Worm (Caenorhabditis elegans) whole organism, L2 larva: ENCODE data around the gene C14B9.8.

ENCODE experiments used
- C34F6.9 ChIP-seq: fragments of 150-350 bp; optimal IDR thresholded peaks from 2 replicates; lab custom pipeline; 2014; ENCODE audit warnings: missing biosample characterization, missing genetic modification characterization
- F13H6.1 ChIP-seq: sonication (generic microtip); optimal IDR thresholded peaks from 2 replicates; lab custom pipeline; 2016; ENCODE audit warnings: missing genetic modification characterization, missing compliant biosample characterization
- Y55F3AM.14 ChIP-seq: fragments of 200-800 bp; sonication (Bioruptor generic); optimal IDR thresholded peaks from 2 replicates; lab custom pipeline; 2018; ENCODE audit warnings: mild to moderate bottlenecking, missing genetic modification characterization, missing compliant biosample characterization
- ZK546.5 ChIP-seq: sonication (generic microtip); optimal IDR thresholded peaks from 2 replicates; lab custom pipeline; 2017; ENCODE audit warnings: missing biosample characterization, missing genetic modification characterization
- alr-1 ChIP-seq: fragments of 150-350 bp; optimal IDR thresholded peaks from 2 replicates; lab custom pipeline; 2014; ENCODE audit warnings: missing biosample characterization, missing genetic modification characterization
- aly-2 ChIP-seq: fragments of 150-350 bp; optimal IDR thresholded peaks from 2 replicates; lab custom pipeline; 2014; ENCODE audit warnings: missing biosample characterization, missing genetic modification characterization
- ama-1 ChIP-seq: fragments of 150-350 bp; optimal IDR thresholded peaks from 2 replicates; lab custom pipeline; 2018; ENCODE audit warnings: inconsistent platforms
- blmp-1 ChIP-seq: sonication (generic microtip); optimal IDR thresholded peaks from 2 replicates; lab custom pipeline; 2017; ENCODE audit warnings: missing genetic modification characterization, mild to moderate bottlenecking, missing compliant biosample characterization, antibody characterized with exemption, moderate library complexity; ENCODE audit not compliant: insufficient read depth
- ceh-16 ChIP-seq: fragments of 150-350 bp; optimal IDR thresholded peaks from 2 replicates; lab custom pipeline; 2014; ENCODE audit warnings: missing biosample characterization, missing genetic modification characterization
- ceh-82 ChIP-seq: fragments of 150-350 bp; optimal IDR thresholded peaks from 2 replicates; lab custom pipeline; 2014; ENCODE audit warnings: missing biosample characterization, missing genetic modification characterization
- crh-2 ChIP-seq: sonication (generic microtip); optimal IDR thresholded peaks from 2 replicates; lab custom pipeline; 2017; ENCODE audit warnings: missing biosample characterization, missing genetic modification characterization
- dmd-4 ChIP-seq: sonication (generic microtip); optimal IDR thresholded peaks from 2 replicates; lab custom pipeline; 2017; ENCODE audit warnings: missing biosample characterization, missing genetic modification characterization
- elt-1 ChIP-seq: fragments of 150-350 bp; optimal IDR thresholded peaks from 2 replicates; lab custom pipeline; 2014; ENCODE audit warnings: missing biosample characterization, missing genetic modification characterization
- elt-3 ChIP-seq: sonication (generic microtip); optimal IDR thresholded peaks from 2 replicates; lab custom pipeline; 2017; ENCODE audit warnings: missing biosample characterization, missing genetic modification characterization
- fos-1 ChIP-seq: fragments of 150-350 bp; optimal IDR thresholded peaks from 2 replicates; lab custom pipeline; 2014; ENCODE audit warnings: missing biosample characterization, missing genetic modification characterization
- gmeb-1 ChIP-seq: fragments of 150-350 bp; optimal IDR thresholded peaks from 2 replicates; lab custom pipeline; 2014; ENCODE audit warnings: missing biosample characterization, missing genetic modification characterization
- lin-11 ChIP-seq: fragments of 150-350 bp; sonication (generic microtip); optimal IDR thresholded peaks from 2 replicates; lab custom pipeline; 2014; ENCODE audit warnings: missing biosample characterization, missing genetic modification characterization, inconsistent platforms, mixed read lengths
- lin-13 ChIP-seq: fragments of 150-350 bp; optimal IDR thresholded peaks from 2 replicates; lab custom pipeline; 2014; ENCODE audit warnings: missing biosample characterization, missing genetic modification reagents, missing genetic modification characterization
- lsy-2 ChIP-seq, 2 experiments: fragments of 150-350 bp in 1 of 2; sonication (generic microtip) in 1 of 2; optimal IDR thresholded peaks; 2 replicates each; lab custom pipeline; 2014 to 2017; ENCODE audit warnings: missing biosample characterization in 2 of 2, missing genetic modification characterization in 2 of 2
- mbf-1 ChIP-seq: sonication (generic microtip); optimal IDR thresholded peaks from 2 replicates; lab custom pipeline; 2017; ENCODE audit warnings: missing biosample characterization, missing genetic modification characterization
- mdl-1 ChIP-seq, 2 experiments: fragments of 150-350 bp in 1 of 2; sonication (generic microtip) in 1 of 2; optimal IDR thresholded peaks; 2 replicates each; lab custom pipeline; 2017; ENCODE audit warnings: missing biosample characterization in 2 of 2, missing genetic modification characterization in 2 of 2
- nhr-11 ChIP-seq: fragments of 150-350 bp; optimal IDR thresholded peaks from 2 replicates; lab custom pipeline; 2014; ENCODE audit warnings: missing biosample characterization, missing genetic modification characterization
- nhr-12 ChIP-seq: fragments of 150-350 bp; optimal IDR thresholded peaks from 2 replicates; lab custom pipeline; 2014; ENCODE audit warnings: missing biosample characterization, missing genetic modification characterization
- nhr-129 ChIP-seq: fragments of 150-350 bp; optimal IDR thresholded peaks from 2 replicates; lab custom pipeline; 2014; ENCODE audit warnings: missing biosample characterization, missing genetic modification characterization
- nhr-237 ChIP-seq: fragments of 150-350 bp; optimal IDR thresholded peaks from 2 replicates; lab custom pipeline; 2014; ENCODE audit warnings: missing biosample characterization, missing genetic modification characterization
- nhr-25 ChIP-seq: fragments of 150-350 bp; sonication (generic microtip); optimal IDR thresholded peaks from 3 replicates; lab custom pipeline; 2014; ENCODE audit warnings: missing biosample characterization, missing genetic modification characterization
- peb-1 ChIP-seq: fragments of 150-350 bp; optimal IDR thresholded peaks from 2 replicates; lab custom pipeline; 2014; ENCODE audit warnings: missing biosample characterization, missing genetic modification characterization
- sma-9 ChIP-seq, 2 experiments: fragments of 150-350 bp in 1 of 2; sonication (generic microtip) in 1 of 2; optimal IDR thresholded peaks; 2 replicates each; lab custom pipeline; 2014 to 2016; ENCODE audit warnings: missing genetic modification characterization in 2 of 2, mild to moderate bottlenecking in 1 of 2, missing biosample characterization in 1 of 2, missing compliant biosample characterization in 1 of 2, missing genetic modification reagents in 1 of 2, moderate library complexity in 1 of 2
- unc-39 ChIP-seq: fragments of 150-350 bp; optimal IDR thresholded peaks from 2 replicates; lab custom pipeline; 2014; ENCODE audit warnings: missing biosample characterization, missing genetic modification characterization
- unc-55 ChIP-seq: fragments of 150-350 bp; sonication (generic microtip); optimal IDR thresholded peaks from 3 replicates; lab custom pipeline; 2014; ENCODE audit warnings: missing biosample characterization, missing genetic modification reagents, missing genetic modification characterization
- zag-1 ChIP-seq: fragments of 150-350 bp; optimal IDR thresholded peaks from 2 replicates; lab custom pipeline; 2014; ENCODE audit warnings: missing biosample characterization, missing genetic modification characterization
- ztf-1 ChIP-seq: fragments of 200-800 bp; sonication (Bioruptor generic); conservative IDR thresholded peaks from 2 replicates; pipeline ENCODE4 v1.3.6; 2022; ENCODE audit warnings: missing genetic modification characterization, missing compliant biosample characterization

Gene C14B9.8

DNA sequence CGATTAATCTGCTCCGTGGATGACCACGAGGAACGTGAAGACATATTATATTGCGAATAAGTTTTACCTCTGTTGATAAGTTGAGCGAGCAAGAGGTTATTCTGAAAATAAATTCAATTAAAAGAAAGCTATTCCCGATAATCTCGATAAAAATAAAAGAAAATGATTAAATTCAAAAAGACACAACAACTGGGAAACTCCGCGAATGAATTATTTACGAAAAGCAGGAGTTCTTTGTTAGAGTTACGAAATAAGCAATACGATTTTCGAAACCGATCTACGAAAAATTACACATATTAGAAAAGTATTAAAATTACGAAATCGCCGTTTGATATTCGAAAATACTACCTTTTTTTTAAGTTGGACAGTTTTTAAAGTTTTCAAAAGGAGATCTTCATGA lies 18.9 kb upstream of the C14B9.8 start, which contains the start of gene bath-42:
TSS of gene bath-42 (minus strand) at position 101 of the 400 bp plus-strand sequence.
- no peak for TF ChIP-seq zag-1 (tag; lab: Kevin White, UChicago)
- TF ChIP-seq ceh-82 (tag; lab: Kevin White, UChicago) = no peak
- no peak for TF ChIP-seq Y55F3AM.14
- TF ChIP-seq nhr-25 = no peak
- TF ChIP-seq aly-2 (tag; lab: Kevin White, UChicago) = no peak
- TF ChIP-seq unc-55 (GFP tag; lab: Kevin White, UChicago) = peak; percentile 9
- no peak for TF ChIP-seq unc-39

DNA sequence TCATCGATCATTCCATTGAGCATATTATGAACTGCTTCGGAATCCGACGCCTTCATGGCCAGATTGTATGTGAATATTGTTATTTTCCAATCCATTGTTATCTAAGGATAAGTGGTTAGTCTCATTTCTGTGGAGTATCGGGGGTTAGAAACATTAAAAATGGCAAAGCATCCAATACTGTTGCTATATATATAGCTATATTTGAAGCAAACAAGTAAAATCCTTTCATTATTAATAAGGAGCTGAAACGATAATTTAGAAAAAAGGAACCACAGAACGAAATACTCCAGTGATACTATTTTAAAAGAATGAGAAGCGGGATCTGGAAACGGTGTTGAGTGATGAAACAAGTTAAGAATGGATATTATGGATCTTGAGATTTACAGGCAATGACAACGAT lies 16.8 kb upstream of the C14B9.8 start, which contains the start of gene inpp-5K:
TSS of gene inpp-5K (minus strand) at position 101 of the 400 bp plus-strand sequence.
- TF ChIP-seq ceh-16 (tag; lab: Kevin White, UChicago) (no peak), nhr-129 (no peak), Y55F3AM.14 (no peak), ZK546.5 (tag; lab: Kevin White, UChicago) (no peak), crh-2 (tag; lab: Kevin White, UChicago) (no peak), lin-13 (GFP tag; lab: Kevin White, UChicago) (no peak), mdl-1 (tag; optimal IDR thresholded peaks at IDR 0.05; lab: Kevin White, UChicago) (no peak), F13H6.1 (tag; lab: Kevin White, UChicago) (no peak), sma-9 (GFP tag; optimal IDR thresholded peaks at IDR 0.05; lab: Kevin White, UChicago) (no peak), sma-9 (tag; optimal IDR thresholded peaks at IDR 0.05; lab: Kevin White, UChicago) (no peak), ceh-82 (tag; lab: Kevin White, UChicago) (no peak), elt-1 (tag; lab: Kevin White, UChicago) (no peak), elt-3 (tag; lab: Kevin White, UChicago) (no peak)

DNA sequence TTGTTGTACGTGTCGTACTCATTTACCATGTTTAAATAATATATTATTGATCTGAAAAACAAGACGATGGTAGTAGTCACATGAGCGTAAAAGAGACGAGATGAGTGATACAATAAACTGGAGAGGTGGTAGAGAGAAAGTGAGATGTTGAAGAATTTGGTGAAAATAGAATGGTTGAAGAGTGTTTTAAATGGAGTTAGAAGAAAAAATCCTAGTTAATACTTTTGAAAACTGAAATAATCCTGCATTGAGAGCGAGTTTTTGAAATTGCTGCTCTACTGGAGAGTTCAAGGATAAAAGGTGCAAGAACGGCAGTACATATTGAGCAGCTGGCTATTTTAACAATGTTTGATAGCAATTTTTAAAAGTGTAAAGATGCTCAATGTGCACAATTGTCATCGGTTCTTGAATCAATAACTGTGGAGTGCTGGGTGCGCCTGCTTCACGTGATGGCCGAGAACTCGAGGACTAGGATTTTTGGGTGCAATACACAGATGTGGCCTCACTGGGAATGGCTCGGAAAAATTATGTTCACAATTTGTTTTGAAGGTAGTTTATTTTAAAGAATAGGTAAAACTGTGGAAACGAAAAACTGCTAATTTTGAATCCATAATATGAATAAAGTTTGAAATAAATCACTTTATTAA lies 13.8 kb upstream of the C14B9.8 start, which contains the start of gene atg-13:
TSS of gene atg-13 (minus strand) at position 51 of the 647 bp plus-strand sequence.
- TF ChIP-seq peb-1 (tag; lab: Kevin White, UChicago) = no peak
- no peak for TF ChIP-seq lin-11 (tag; lab: Kevin White, UChicago)
- TF ChIP-seq zag-1 (tag; lab: Kevin White, UChicago) = no peak
- peak; percentile 8 for TF ChIP-seq gmeb-1 (tag; lab: Kevin White, UChicago)
- TF ChIP-seq blmp-1 (tag; lab: Kevin White, UChicago) = no peak
- TF ChIP-seq nhr-129 = peak; percentile 17
- no peak for TF ChIP-seq ztf-1 (GFP tag; lab: Robert Waterston, UW)
- no peak for TF ChIP-seq nhr-237
- no peak for TF ChIP-seq ama-1 (lab: Kevin White, UChicago)
- no peak for TF ChIP-seq nhr-12 (tag; lab: Kevin White, UChicago)
- peak; percentile 1 for TF ChIP-seq fos-1
- peak in 1 of 2 experiments; percentile 34 for TF ChIP-seq lsy-2 (tag; optimal IDR thresholded peaks at IDR 0.05; lab: Kevin White, UChicago)

DNA sequence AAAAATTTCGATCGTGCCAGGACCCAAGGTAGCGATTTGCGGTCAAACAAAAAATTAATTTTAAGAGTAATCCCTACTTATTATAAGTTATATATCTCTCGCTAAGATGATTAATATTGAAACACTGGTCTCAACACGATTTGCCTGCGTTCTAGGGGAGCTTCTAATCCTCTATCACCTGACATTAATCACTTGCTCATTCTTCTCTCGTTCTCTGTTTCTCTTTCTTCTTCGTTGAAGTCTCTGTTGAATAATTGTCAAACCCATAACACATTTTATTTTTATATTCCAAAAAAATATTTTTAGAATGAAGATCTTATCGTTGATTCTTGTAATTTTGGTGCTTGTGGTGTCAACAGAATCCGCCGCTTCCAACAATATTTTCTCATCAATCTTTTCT lies 10.7 kb upstream of the C14B9.8 start, which contains the start of gene D2007.1:
TSS of gene D2007.1 (plus strand) at position 301 of the 400 bp plus-strand sequence.
- no peak for TF ChIP-seq Y55F3AM.14
- no peak for TF ChIP-seq nhr-11
- TF ChIP-seq lsy-2 (tag; optimal IDR thresholded peaks at IDR 0.05; lab: Kevin White, UChicago) = peak in 1 of 2 experiments; percentile 1
- peak; percentile 32 for TF ChIP-seq C34F6.9
- TF ChIP-seq dmd-4 (tag; lab: Kevin White, UChicago) = no peak
- no peak for TF ChIP-seq alr-1
- no peak for TF ChIP-seq mbf-1

DNA sequence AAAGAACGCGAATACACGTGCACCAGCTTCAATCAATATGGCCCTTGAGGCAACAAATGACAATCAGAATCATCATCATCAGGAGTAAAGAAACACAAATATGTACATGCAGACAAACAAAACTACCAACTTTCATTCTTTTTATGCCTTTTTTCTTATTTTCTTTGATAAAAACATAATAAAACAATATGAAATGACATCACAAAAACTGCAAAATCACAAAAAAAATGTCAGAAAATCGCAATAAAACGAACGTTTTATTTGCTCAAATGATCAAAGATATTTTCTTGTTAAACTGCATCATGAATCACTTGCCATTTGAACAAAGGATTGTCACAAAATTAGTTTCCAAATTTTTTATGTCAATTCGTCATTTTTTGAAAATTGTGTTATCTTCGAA lies 10.0 kb upstream of the C14B9.8 start:
- no peak for TF ChIP-seq lsy-2 (tag; optimal IDR thresholded peaks at IDR 0.05; lab: Kevin White, UChicago)
- TF ChIP-seq fos-1 = peak; percentile 16
- TF ChIP-seq, all 48 proteins: peak for 1

DNA sequence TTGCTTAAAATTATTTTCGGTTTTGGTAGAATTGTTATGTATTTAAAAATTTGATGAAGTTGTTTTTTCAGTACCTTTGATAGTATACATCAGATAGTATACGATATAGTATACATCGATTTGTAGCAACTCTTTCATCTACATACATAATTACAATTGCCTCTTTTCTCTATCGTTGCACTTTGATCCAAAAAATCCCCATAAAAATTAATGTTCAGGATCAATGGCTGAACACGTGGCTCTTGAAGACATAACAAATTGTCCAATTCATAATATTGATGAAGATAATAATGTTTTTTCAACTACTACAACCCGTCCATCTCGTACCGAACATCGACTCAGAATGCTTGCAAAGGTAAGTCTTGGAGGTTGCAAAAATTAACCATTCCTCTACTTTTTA lies 4.3 kb upstream of the C14B9.8 start, which contains the start of gene D2007.2:
TSS of gene D2007.2 (plus strand) at position 213 of the 400 bp plus-strand sequence.
- TF ChIP-seq blmp-1 (tag; lab: Kevin White, UChicago) = no peak
